Fruit fly (Drosophila melanogaster) whole organism, embryonic: ENCODE data around the gene CG8568.

Source experiments
- Abd-B ChIP-seq: fragments of 200-800 bp; sonication (Bioruptor generic); optimal IDR thresholded peaks from 2 replicates; lab custom pipeline; 2018; ENCODE audit warnings: missing biosample characterization, mild to moderate bottlenecking, missing genetic modification characterization, moderate library complexity
- CG10565 ChIP-seq: fragments of 200-800 bp; sonication (Bioruptor generic); optimal IDR thresholded peaks from 3 replicates; lab custom pipeline; 2016; ENCODE audit warnings: missing biosample characterization, mild to moderate bottlenecking, missing genetic modification characterization
- CG13296 ChIP-seq: fragments of 200-800 bp; sonication (Bioruptor generic); optimal IDR thresholded peaks from 3 replicates; lab custom pipeline; 2018; ENCODE audit warnings: missing biosample characterization, mild to moderate bottlenecking, missing genetic modification characterization
- CG13624 ChIP-seq: fragments of 200-800 bp; sonication (Bioruptor generic); optimal IDR thresholded peaks from 2 replicates; lab custom pipeline; 2016; ENCODE audit warnings: missing biosample characterization, missing genetic modification characterization
- CG14965 ChIP-seq: fragments of 200-800 bp; sonication (Bioruptor generic); optimal IDR thresholded peaks from 2 replicates; lab custom pipeline; 2016; ENCODE audit warnings: missing biosample characterization, missing genetic modification characterization, borderline replicate concordance
- CG1832 ChIP-seq: fragments of 200-800 bp; sonication (Bioruptor generic); optimal IDR thresholded peaks from 2 replicates; lab custom pipeline; 2017; ENCODE audit warnings: missing biosample characterization, mild to moderate bottlenecking, missing genetic modification characterization, inconsistent platforms
- CG18599 ChIP-seq: fragments of 200-800 bp; sonication (Bioruptor generic); optimal IDR thresholded peaks from 3 replicates; lab custom pipeline; 2017; ENCODE audit warnings: missing biosample characterization, missing genetic modification characterization, mild to moderate bottlenecking, moderate library complexity, missing genetic modification reagents
- CG2678 ChIP-seq: fragments of 200-800 bp; sonication (Bioruptor generic); optimal IDR thresholded peaks from 3 replicates; lab custom pipeline; 2019; ENCODE audit warnings: missing biosample characterization, mild to moderate bottlenecking, missing genetic modification characterization, moderate library complexity
- CG2712 ChIP-seq: fragments of 200-800 bp; optimal IDR thresholded peaks from 3 replicates; lab custom pipeline; 2019; ENCODE audit warnings: missing biosample characterization, mild to moderate bottlenecking, missing genetic modification characterization, moderate library complexity
- CG32767 ChIP-seq: fragments of 200-800 bp; sonication (Bioruptor generic); IDR thresholded peaks from 2 replicates; pipeline ENCODE4 v1.3.6; 2022; ENCODE audit warnings: missing biosample characterization, missing genetic modification characterization
- CG34422 ChIP-seq: fragments of 200-800 bp; sonication (Bioruptor generic); IDR thresholded peaks from 3 replicates; pipeline ENCODE4 v1.3.6; 2022; ENCODE audit warnings: missing biosample characterization, missing genetic modification characterization
- CG4282 ChIP-seq: fragments of 200-800 bp; sonication (Bioruptor generic); optimal IDR thresholded peaks from 2 replicates; lab custom pipeline; 2016; ENCODE audit warnings: missing biosample characterization, missing genetic modification characterization
- CG5953 ChIP-seq: fragments of 200-800 bp; sonication (Bioruptor generic); IDR thresholded peaks from 2 replicates; pipeline ENCODE4 v1.3.6; 2022; ENCODE audit warnings: missing biosample characterization, missing genetic modification characterization
- CG6175 ChIP-seq: fragments of 200-800 bp; sonication (Bioruptor generic); IDR thresholded peaks from 3 replicates; pipeline ENCODE4 v1.3.6; 2022; ENCODE audit warnings: missing biosample characterization, missing genetic modification characterization
- CG6689 ChIP-seq: fragments of 200-800 bp; sonication (Bioruptor generic); IDR thresholded peaks from 2 replicates; pipeline ENCODE4 v1.3.6; 2022; ENCODE audit warnings: missing biosample characterization, missing genetic modification characterization
- CG7839 ChIP-seq: fragments of 200-800 bp; sonication (Bioruptor generic); optimal IDR thresholded peaks from 3 replicates; lab custom pipeline; 2018; ENCODE audit warnings: missing biosample characterization, mild to moderate bottlenecking, missing genetic modification characterization, moderate library complexity
- CG8388 ChIP-seq: fragments of 200-800 bp; sonication (Bioruptor generic); optimal IDR thresholded peaks from 2 replicates; lab custom pipeline; 2019; ENCODE audit warnings: missing biosample characterization, mild to moderate bottlenecking, missing genetic modification characterization, moderate library complexity
- Chrac-16 ChIP-seq: fragments of 200-800 bp; sonication (Bioruptor generic); optimal IDR thresholded peaks from 3 replicates; lab custom pipeline; 2016; ENCODE audit warnings: missing biosample characterization, missing genetic modification characterization
- Drgx ChIP-seq: fragments of 200-800 bp; sonication (Bioruptor generic); IDR thresholded peaks from 2 replicates; pipeline ENCODE4 v1.3.6; 2022; ENCODE audit warnings: missing biosample characterization, missing genetic modification characterization
- Eip74EF ChIP-seq, 2 experiments: fragments of 200-800 bp in 1 of 2; fragments of >200 bp in 1 of 2; sonication (Bioruptor generic) in 1 of 2; optimal IDR thresholded peaks; 2 replicates each; lab custom pipeline; 2017 to 2019; ENCODE audit warnings: missing biosample characterization in 2 of 2, missing genetic modification characterization in 2 of 2, mild to moderate bottlenecking in 1 of 2, moderate library complexity in 1 of 2
- Ets97D ChIP-seq: fragments of 200-800 bp; sonication (Bioruptor generic); optimal IDR thresholded peaks from 3 replicates; lab custom pipeline; 2016; ENCODE audit warnings: missing biosample characterization, missing genetic modification characterization
- Fer2 ChIP-seq: fragments of 200-800 bp; sonication (Bioruptor generic); optimal IDR thresholded peaks from 2 replicates; lab custom pipeline; 2018; ENCODE audit warnings: missing biosample characterization, mild to moderate bottlenecking, missing genetic modification characterization, moderate library complexity
- H2.0 ChIP-seq: fragments of 200-800 bp; sonication (Bioruptor generic); IDR thresholded peaks from 2 replicates; pipeline ENCODE4 v1.3.6; 2022; ENCODE audit warnings: missing biosample characterization, missing genetic modification characterization
- Hr51 ChIP-seq, 2 experiments: fragments of 200-800 bp; sonication (Bioruptor generic); optimal IDR thresholded peaks; 2 replicates in 1 of 2; 3 replicates in 1 of 2; lab custom pipeline; 2016 to 2018; ENCODE audit warnings: missing biosample characterization in 2 of 2, missing genetic modification characterization in 2 of 2, mild to moderate bottlenecking in 1 of 2, moderate library complexity in 1 of 2
- Meics ChIP-seq: fragments of 200-800 bp; sonication (Bioruptor generic); optimal IDR thresholded peaks from 2 replicates; lab custom pipeline; 2017; ENCODE audit warnings: missing biosample characterization, mild to moderate bottlenecking, missing genetic modification characterization
- Myb ChIP-seq: fragments of 200-800 bp; sonication (Bioruptor generic); optimal IDR thresholded peaks from 2 replicates; lab custom pipeline; 2016; ENCODE audit warnings: missing biosample characterization, missing genetic modification characterization
- NfI ChIP-seq: fragments of 200-800 bp; sonication (Bioruptor generic); optimal IDR thresholded peaks from 3 replicates; lab custom pipeline; 2018; ENCODE audit warnings: missing biosample characterization, mild to moderate bottlenecking, missing genetic modification characterization, moderate library complexity
- Opbp ChIP-seq: fragments of 200-800 bp; sonication (Bioruptor generic); IDR thresholded peaks from 3 replicates; pipeline ENCODE4 v1.3.6; 2022; ENCODE audit warnings: missing biosample characterization, missing genetic modification characterization; ENCODE audit not compliant: partially characterized antibody
- Ptx1 ChIP-seq: fragments of 200-800 bp; sonication (Bioruptor generic); IDR thresholded peaks from 2 replicates; pipeline ENCODE4 v1.3.6; 2022; ENCODE audit warnings: missing biosample characterization, missing genetic modification characterization
- Sox100B ChIP-seq: fragments of 200-800 bp; sonication (Bioruptor generic); optimal IDR thresholded peaks from 3 replicates; lab custom pipeline; 2018; ENCODE audit warnings: missing biosample characterization, mild to moderate bottlenecking, missing genetic modification characterization
- Ssrp ChIP-seq: fragments of 200-800 bp; sonication (Bioruptor generic); optimal IDR thresholded peaks from 2 replicates; lab custom pipeline; 2018; ENCODE audit warnings: missing biosample characterization, mild to moderate bottlenecking, missing genetic modification characterization, moderate library complexity
- Trl ChIP-seq, 3 experiments: fragments of >200 bp in 2 of 3; fragments of 200-800 bp in 1 of 3; sonication (Bioruptor generic) in 1 of 3; optimal IDR thresholded peaks; 2 replicates in 1 of 3; 3 replicates in 2 of 3; lab custom pipeline; 2016 to 2017; ENCODE audit warnings: missing biosample characterization in 1 of 3, missing genetic modification characterization in 1 of 3
- bowl ChIP-seq: fragments of 200-800 bp; sonication (Bioruptor generic); IDR thresholded peaks from 2 replicates; pipeline ENCODE4 v1.3.6; 2022; ENCODE audit warnings: missing biosample characterization, missing genetic modification characterization
- cg ChIP-seq: fragments of 200-800 bp; sonication (Bioruptor generic); optimal IDR thresholded peaks from 3 replicates; lab custom pipeline; 2019; ENCODE audit warnings: missing biosample characterization, mild to moderate bottlenecking, missing genetic modification characterization, moderate library complexity
- corto ChIP-seq: fragments of 200-800 bp; sonication (Bioruptor generic); optimal IDR thresholded peaks from 2 replicates; lab custom pipeline; 2016; ENCODE audit warnings: missing biosample characterization, mild to moderate bottlenecking, missing genetic modification characterization, moderate library complexity
- gem ChIP-seq: fragments of 200-800 bp; sonication (Bioruptor generic); optimal IDR thresholded peaks from 2 replicates; lab custom pipeline; 2019; ENCODE audit warnings: missing biosample characterization, mild to moderate bottlenecking, missing genetic modification characterization, moderate library complexity
- hbn ChIP-seq: fragments of 200-800 bp; sonication (Bioruptor generic); IDR thresholded peaks from 2 replicates; pipeline ENCODE4 v1.3.6; 2022; ENCODE audit warnings: missing biosample characterization, missing genetic modification characterization; ENCODE audit not compliant: partially characterized antibody
- her ChIP-seq: fragments of 200-800 bp; sonication (Bioruptor generic); optimal IDR thresholded peaks from 2 replicates; lab custom pipeline; 2016; ENCODE audit warnings: missing biosample characterization, missing genetic modification characterization
- klu ChIP-seq: fragments of 200-800 bp; sonication (Bioruptor generic); IDR thresholded peaks from 2 replicates; pipeline ENCODE4 v1.3.6; 2022; ENCODE audit warnings: missing biosample characterization, missing genetic modification characterization
- lbe ChIP-seq: fragments of 200-800 bp; sonication (Bioruptor generic); optimal IDR thresholded peaks from 2 replicates; lab custom pipeline; 2016; ENCODE audit warnings: missing biosample characterization, mild to moderate bottlenecking, missing genetic modification characterization
- lov ChIP-seq, 2 experiments: fragments of 200-800 bp in 1 of 2; fragments of >200 bp in 1 of 2; sonication (Bioruptor generic) in 1 of 2; IDR thresholded peaks in 1 of 2; optimal IDR thresholded peaks in 1 of 2; 2 replicates in 1 of 2; 3 replicates in 1 of 2; pipeline versions ENCODE4 v1.3.6 to Lab custom; 2017 to 2022; ENCODE audit warnings: missing biosample characterization in 1 of 2, missing genetic modification characterization in 1 of 2
- nau ChIP-seq: fragments of 200-800 bp; sonication (Bioruptor generic); optimal IDR thresholded peaks from 3 replicates; lab custom pipeline; 2017; ENCODE audit warnings: missing biosample characterization, mild to moderate bottlenecking, missing genetic modification characterization, missing genetic modification reagents
- oc ChIP-seq: fragments of 200-800 bp; sonication (Bioruptor generic); optimal IDR thresholded peaks from 2 replicates; lab custom pipeline; 2018; ENCODE audit warnings: missing biosample characterization, mild to moderate bottlenecking, missing genetic modification characterization, moderate library complexity
- otp ChIP-seq: fragments of 200-800 bp; sonication (Bioruptor generic); IDR thresholded peaks from 3 replicates; pipeline ENCODE4, ENCODE4 v1.3.6; 2022; ENCODE audit warnings: missing biosample characterization, missing genetic modification characterization
- pita ChIP-seq: fragments of 200-800 bp; sonication (Bioruptor generic); optimal IDR thresholded peaks from 2 replicates; lab custom pipeline; 2017; ENCODE audit warnings: missing biosample characterization, mild to moderate bottlenecking, missing genetic modification characterization
- row ChIP-seq: fragments of 200-800 bp; sonication (Bioruptor generic); IDR thresholded peaks from 3 replicates; pipeline ENCODE4 v1.3.6; 2022; ENCODE audit warnings: missing biosample characterization, missing genetic modification characterization
- scrt ChIP-seq: fragments of 200-800 bp; sonication (Bioruptor generic); optimal IDR thresholded peaks from 2 replicates; lab custom pipeline; 2018; ENCODE audit warnings: missing biosample characterization, mild to moderate bottlenecking, missing genetic modification characterization, moderate library complexity
- slbo ChIP-seq: fragments of 200-800 bp; sonication (Bioruptor generic); IDR thresholded peaks from 2 replicates; pipeline ENCODE4 v1.3.6; 2022; ENCODE audit warnings: missing biosample characterization, missing genetic modification characterization
- sob ChIP-seq: fragments of 200-800 bp; sonication (Bioruptor generic); IDR thresholded peaks from 2 replicates; pipeline ENCODE4 v1.3.6; 2022; ENCODE audit warnings: missing biosample characterization, missing genetic modification characterization

The CG8568 gene

dm6 chrX:17489853-17490252, 37.5 kb upstream of the CG8568 start (continued):
- TF ChIP-seq sob (GFP tag; lab: Robert Waterston, UW), result no peak
- no peak for TF ChIP-seq bowl (GFP tag; lab: Robert Waterston, UW)
- TF ChIP-seq Chrac-16 (GFP tag; lab: Kevin White, UChicago), result peak; percentile 2
- TF ChIP-seq Ets97D (GFP tag; lab: Kevin White, UChicago), result no peak
- no peak for TF ChIP-seq Myb (GFP tag; lab: Kevin White, UChicago)
- no peak for TF ChIP-seq CG8388 (GFP tag; lab: Kevin White, UChicago)
- no peak for TF ChIP-seq NfI
- no peak for TF ChIP-seq CG32767
- 0 out of 2 replicates have a peak, but pooled peaks have one; percentile 19 for TF ChIP-seq Drgx (GFP tag; lab: Robert Waterston, UW)
- peak; percentile 23 for TF ChIP-seq CG2678 (tag; lab: Kevin White, UChicago)
- TF ChIP-seq CG10565, result no peak
- TF ChIP-seq CG5953 (GFP tag; lab: Robert Waterston, UW), result no peak
- no peak for TF ChIP-seq oc (tag; lab: Kevin White, UChicago)
- no peak for TF ChIP-seq CG14965
- TF ChIP-seq lbe (GFP tag; lab: Kevin White, UChicago), result peak; percentile 82
- no peak for TF ChIP-seq Trl (optimal IDR thresholded peaks at IDR 0.05; lab: Kevin White, UChicago)
- no peak for TF ChIP-seq Trl (GFP tag; optimal IDR thresholded peaks at IDR 0.05; lab: Kevin White, UChicago)
- TF ChIP-seq CG2712 (tag; lab: Kevin White, UChicago), result no peak
- TF ChIP-seq CG34422 (GFP tag; lab: Robert Waterston, UW), result peak; percentile 17; the same call in 1 of the 3 replicates
- peak; percentile 34 for TF ChIP-seq gem (tag; lab: Kevin White, UChicago)
- 0 out of 2 replicates have a peak, but pooled peaks have one; percentile 24 for TF ChIP-seq H2.0 (GFP tag; lab: Robert Waterston, UW)
- no peak for TF ChIP-seq her (GFP tag; lab: Kevin White, UChicago)
- no peak for TF ChIP-seq lov (optimal IDR thresholded peaks at IDR 0.05; lab: Kevin White, UChicago)
- no peak for TF ChIP-seq lov (GFP tag; IDR thresholded peaks at IDR 0.05; lab: Robert Waterston, UW)
- no peak for TF ChIP-seq pita
- TF ChIP-seq corto (GFP tag; lab: Kevin White, UChicago), result peak; percentile 11
- no peak for TF ChIP-seq CG6175 (GFP tag; lab: Robert Waterston, UW)
- no peak for TF ChIP-seq hbn (GFP tag; lab: Robert Waterston, UW)
- no peak for TF ChIP-seq Abd-B (GFP tag; lab: Kevin White, UChicago)
- 0 out of 2 replicates have a peak, but pooled peaks have one; percentile 19 for TF ChIP-seq Ptx1
- peak in 1 of 2 experiments; percentile 34 for TF ChIP-seq Hr51 (GFP tag; optimal IDR thresholded peaks at IDR 0.05; lab: Kevin White, UChicago)
- no peak for TF ChIP-seq CG13624
- 0 out of 2 replicates have a peak, but pooled peaks have one; percentile 12 for TF ChIP-seq CG6689
- peak; percentile 1 for TF ChIP-seq CG7839 (tag; lab: Kevin White, UChicago)
- no peak for TF ChIP-seq cg (GFP tag; lab: Kevin White, UChicago)
- TF ChIP-seq CG13296 (GFP tag; lab: Kevin White, UChicago), result no peak
- no peak for TF ChIP-seq nau (GFP tag; lab: Kevin White, UChicago)
- no peak for TF ChIP-seq Fer2 (tag; lab: Kevin White, UChicago)
- no peak for TF ChIP-seq Opbp (GFP tag; lab: Robert Waterston, UW)
- peak; percentile 24; the same call in 1 of the 2 replicates for TF ChIP-seq slbo (GFP tag; lab: Robert Waterston, UW)
- no peak for TF ChIP-seq CG1832
- no peak for TF ChIP-seq Sox100B (GFP tag; lab: Kevin White, UChicago)
- no peak for TF ChIP-seq row (GFP tag; lab: Robert Waterston, UW)
- TF ChIP-seq otp (GFP tag; lab: Robert Waterston, UW), result 0 out of 3 replicates have a peak, but pooled peaks have one; percentile 6
- no peak for TF ChIP-seq Eip74EF (GFP tag; optimal IDR thresholded peaks at IDR 0.05; lab: Kevin White, UChicago)
- TF ChIP-seq scrt (GFP tag; lab: Kevin White, UChicago), result no peak
- TF ChIP-seq CG18599 (GFP tag; lab: Kevin White, UChicago), result peak; percentile 7
- TF ChIP-seq Meics, result no peak
- TF ChIP-seq Ssrp (tag; lab: Kevin White, UChicago), result no peak
- no peak for TF ChIP-seq klu (GFP tag; lab: Robert Waterston, UW)
- TF ChIP-seq CG4282 (GFP tag; lab: Kevin White, UChicago), result no peak
